Worm (Caenorhabditis elegans): ENCODE results near the gene nsph-3.1.

Gene nsph-3.1

DNA sequence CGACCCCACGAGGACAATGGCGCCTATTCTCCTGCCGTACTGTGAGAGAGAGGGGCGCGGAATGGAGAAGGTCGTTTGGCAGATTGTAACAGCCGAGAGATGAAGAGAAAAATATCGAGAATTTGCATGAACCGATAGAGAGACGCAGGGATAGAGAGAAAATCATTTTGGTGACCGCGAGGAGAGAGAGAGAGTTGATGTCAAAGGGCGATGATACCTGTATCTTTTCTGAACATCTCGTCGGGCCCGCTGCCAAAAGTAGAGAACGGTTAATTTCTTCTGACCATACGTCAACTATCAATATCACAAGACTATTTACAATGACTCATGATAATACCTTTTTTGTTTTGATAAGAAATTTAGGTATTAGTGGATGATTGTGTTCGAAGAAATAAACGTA, 26.4 kb downstream of the nsph-3.1 start:
- no peak for TF ChIP-seq nhr-28 (tag; optimal IDR thresholded peaks at IDR 0.05)
- peak; percentile 46 for TF ChIP-seq nhr-23 (tag; optimal IDR thresholded peaks at IDR 0.05)
- TF ChIP-seq ceh-28 (tag; optimal IDR thresholded peaks at IDR 0.05) = peak; percentile 21
- TF ChIP-seq elt-2 (tag; optimal IDR thresholded peaks at IDR 0.05) = peak; percentile 44
- no peak for TF ChIP-seq nhr-12 (tag; optimal IDR thresholded peaks at IDR 0.05)
- peak; percentile 53 for TF ChIP-seq mdl-1 (tag; optimal IDR thresholded peaks at IDR 0.05)
- TF ChIP-seq zag-1 (tag; optimal IDR thresholded peaks at IDR 0.05) = no peak
- peak; percentile 55 for TF ChIP-seq pha-4 (tag; optimal IDR thresholded peaks at IDR 0.05)
- TF ChIP-seq daf-12 (tag; optimal IDR thresholded peaks at IDR 0.05) = no peak
- peak; percentile 61 for TF ChIP-seq nhr-43 (tag; optimal IDR thresholded peaks at IDR 0.05; ENCODE audit: poor library complexity, severe bottlenecking)
- no peak for TF ChIP-seq nhr-11 (tag; optimal IDR thresholded peaks at IDR 0.05)
- TF ChIP-seq nhr-67 (tag; optimal IDR thresholded peaks at IDR 0.05) = no peak
- TF ChIP-seq tbx-2 (tag; optimal IDR thresholded peaks at IDR 0.05) = no peak
- TF ChIP-seq ztf-11 (tag; optimal IDR thresholded peaks at IDR 0.05) = no peak
- no peak for TF ChIP-seq snpc-4 (tag; optimal IDR thresholded peaks at IDR 0.05)
- no peak for TF ChIP-seq skn-1 (tag; optimal IDR thresholded peaks at IDR 0.05)
- TF ChIP-seq ceh-16 (tag; optimal IDR thresholded peaks at IDR 0.05) = no peak
- TF ChIP-seq mml-1 (tag; optimal IDR thresholded peaks at IDR 0.05) = no peak
- no peak for TF ChIP-seq unc-62 (GFP tag; optimal IDR thresholded peaks at IDR 0.05)
- no peak for TF ChIP-seq egl-27 (tag; optimal IDR thresholded peaks at IDR 0.05)
- TF ChIP-seq unc-39 (tag; optimal IDR thresholded peaks at IDR 0.05) = no peak
- no peak for TF ChIP-seq egl-5 (tag; optimal IDR thresholded peaks at IDR 0.05)
- TF ChIP-seq ZK546.5 (tag; optimal IDR thresholded peaks at IDR 0.05) = no peak
- no peak for TF ChIP-seq lin-39 (tag; optimal IDR thresholded peaks at IDR 0.05)
- TF ChIP-seq R02D3.7 (tag; optimal IDR thresholded peaks at IDR 0.05) = no peak
- no peak for TF ChIP-seq ceh-82 (tag; optimal IDR thresholded peaks at IDR 0.05)
- TF ChIP-seq ama-1 (optimal IDR thresholded peaks at IDR 0.05) = peak; percentile 36
- no peak for TF ChIP-seq fos-1 (tag; optimal IDR thresholded peaks at IDR 0.05)
- TF ChIP-seq fkh-10 (GFP tag; optimal IDR thresholded peaks at IDR 0.05) = no peak
- TF ChIP-seq pqm-1 (tag; optimal IDR thresholded peaks at IDR 0.05) = peak; percentile 22
- TF ChIP-seq lin-15B (tag; optimal IDR thresholded peaks at IDR 0.05) = no peak
- peak; percentile 24 for TF ChIP-seq nfya-1 (tag; optimal IDR thresholded peaks at IDR 0.05; ENCODE audit: insufficient read depth)
- TF ChIP-seq ztf-4 (tag; optimal IDR thresholded peaks at IDR 0.05) = no peak
- no peak for TF ChIP-seq aly-2 (tag; optimal IDR thresholded peaks at IDR 0.05)
- TF ChIP-seq lsy-12 (tag; optimal IDR thresholded peaks at IDR 0.05) = no peak
- TF ChIP-seq nhr-76 (tag; optimal IDR thresholded peaks at IDR 0.05) = no peak
- TF ChIP-seq nhr-237 (tag; optimal IDR thresholded peaks at IDR 0.05) = no peak
- TF ChIP-seq eor-1 (tag; optimal IDR thresholded peaks at IDR 0.05) = no peak
- no peak for TF ChIP-seq fkh-2 (tag; optimal IDR thresholded peaks at IDR 0.05)
- TF ChIP-seq elt-1 (tag; optimal IDR thresholded peaks at IDR 0.05) = peak; percentile 73
- TF ChIP-seq nhr-25 (tag; optimal IDR thresholded peaks at IDR 0.05) = peak; percentile 95
- TF ChIP-seq hmg-11 (tag; optimal IDR thresholded peaks at IDR 0.05) = peak; percentile 24

DNA sequence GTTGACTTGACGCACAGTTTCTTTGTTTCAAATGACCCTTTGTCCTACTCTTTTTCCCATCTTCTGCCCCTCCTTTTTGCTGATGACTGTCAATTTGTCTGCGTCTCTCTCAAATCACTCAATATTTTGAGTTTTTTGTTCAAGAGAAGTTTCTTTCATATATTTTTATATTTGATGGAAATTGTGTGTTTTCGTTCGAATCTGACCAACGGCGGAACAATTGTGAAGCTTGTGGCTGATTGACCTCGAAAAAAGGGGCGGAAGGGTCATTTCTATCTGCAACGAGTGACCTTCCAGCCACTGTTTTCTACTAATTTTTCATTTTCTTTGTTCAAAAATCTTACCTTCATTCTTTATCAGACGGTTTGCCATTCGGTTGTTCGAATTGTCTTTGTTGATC, 29.0 kb downstream of the nsph-3.1 start:
- TF ChIP-seq ztf-11 (tag; optimal IDR thresholded peaks at IDR 0.05) = no peak
- no peak for TF ChIP-seq ceh-82 (tag; optimal IDR thresholded peaks at IDR 0.05)
- TF ChIP-seq nhr-25 (tag; optimal IDR thresholded peaks at IDR 0.05) = peak; percentile 61

DNA sequence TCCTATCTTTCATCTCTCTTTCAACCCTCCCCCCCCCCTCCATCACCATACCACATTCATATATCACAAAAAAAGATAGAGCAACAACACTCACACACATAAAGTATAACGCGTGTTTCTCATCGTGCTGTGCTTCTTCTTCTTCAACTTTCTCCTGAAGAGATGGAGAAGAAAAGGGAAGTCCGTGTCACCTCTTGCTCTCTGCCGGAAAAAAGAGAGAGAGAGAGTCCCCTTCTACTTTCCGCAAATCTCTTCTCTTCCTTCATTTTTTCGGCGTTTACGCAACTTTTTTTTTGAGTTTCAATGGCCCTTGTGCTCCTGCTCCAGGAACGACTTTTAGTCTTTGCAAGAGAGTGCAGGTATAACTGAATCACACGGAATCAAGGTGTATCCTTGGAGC, 30.1 kb downstream of the nsph-3.1 start:
- no peak for TF ChIP-seq pqm-1 (tag; optimal IDR thresholded peaks at IDR 0.05)
- peak; percentile 30 for TF ChIP-seq nfya-1 (tag; optimal IDR thresholded peaks at IDR 0.05; ENCODE audit: insufficient read depth)
- TF ChIP-seq egl-5 (tag; optimal IDR thresholded peaks at IDR 0.05) = peak; percentile 12
- TF ChIP-seq lin-39 (tag; optimal IDR thresholded peaks at IDR 0.05) = peak; percentile 34
- peak; percentile 53 for TF ChIP-seq fkh-10 (GFP tag; optimal IDR thresholded peaks at IDR 0.05)
